ENCODE assay signal across 1 fruit fly cellular context in the genomic region with DNA sequence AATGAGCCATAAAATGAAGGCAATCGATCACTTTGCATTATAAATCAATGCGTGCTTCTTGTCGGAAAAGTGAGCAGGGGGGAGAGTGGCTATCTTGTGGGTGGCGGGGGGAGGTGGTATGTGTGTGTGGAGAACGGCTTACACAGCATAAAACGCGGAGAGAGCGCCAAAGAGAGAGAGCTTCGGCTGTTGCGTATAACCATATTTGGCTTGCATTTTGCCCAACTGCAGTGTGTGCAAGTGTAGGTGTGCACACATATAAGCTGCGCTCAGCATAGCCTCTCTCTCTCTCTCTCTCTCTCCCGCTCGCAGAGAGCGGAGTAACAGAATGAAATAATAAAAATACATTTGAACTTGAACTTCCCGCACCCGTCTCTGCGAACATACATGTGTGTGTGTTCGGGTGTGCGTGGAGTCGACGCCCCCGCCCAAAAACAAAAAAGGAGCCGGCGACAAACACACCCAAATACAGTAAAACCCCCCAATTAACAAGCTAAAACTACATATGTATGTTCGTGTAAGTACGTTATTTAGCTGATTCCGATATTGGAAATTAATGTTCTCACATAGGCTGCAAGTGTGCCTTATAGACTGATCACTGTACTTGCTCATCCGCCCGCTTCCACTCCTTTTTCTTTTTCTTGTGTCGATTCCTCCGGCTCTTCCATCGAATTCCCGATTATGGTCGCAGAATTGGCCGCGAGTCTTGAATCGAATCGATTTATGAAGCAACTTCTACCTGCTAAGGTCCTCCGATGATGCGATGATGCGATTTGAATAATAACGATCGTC.
TF ChIP-seq lines count a peak whose summit lies in the region.

No protein-coding gene starts in this region.

TF ChIP-seq in whole organism, embryonic, 481 proteins besides CTCF, POLR2A, EP300 and RAD21 (continued from another document):
- TF ChIP-seq CG4617 (GFP tag; optimal IDR thresholded peaks at IDR 0.05; lab: Kevin White, UChicago; ENCODE audit: borderline replicate concordance) (no peak), CG31441 (GFP tag; IDR thresholded peaks at IDR 0.05; lab: Robert Waterston, UW) (0 out of 2 replicates have a peak, but pooled peaks have one; percentile 33), sisA (GFP tag; IDR thresholded peaks at IDR 0.05; lab: Robert Waterston, UW) (peak; percentile 27; the same call in 1 of the 2 replicates), CG18764 (GFP tag; optimal IDR thresholded peaks at IDR 0.05; lab: Kevin White, UChicago) (no peak), abd-A (tag; optimal IDR thresholded peaks at IDR 0.05; lab: Kevin White, UChicago) (peak; percentile 32), oc (tag; optimal IDR thresholded peaks at IDR 0.05; lab: Kevin White, UChicago) (peak; percentile 57), grau (tag; optimal IDR thresholded peaks at IDR 0.05; lab: Kevin White, UChicago) (peak; percentile 93), CG33557 (GFP tag; optimal IDR thresholded peaks at IDR 0.05; lab: Kevin White, UChicago) (peak; percentile 25), croc (GFP tag; conservative IDR thresholded peaks at IDR 0.05; lab: Robert Waterston, UW) (no peak), YL-1 (GFP tag; optimal IDR thresholded peaks at IDR 0.05; lab: Kevin White, UChicago) (no peak), CG10267 (tag; optimal IDR thresholded peaks at IDR 0.05; lab: Kevin White, UChicago) (peak; percentile 5), schlank (tag; optimal IDR thresholded peaks at IDR 0.05; lab: Kevin White, UChicago) (no peak), ftz-f1 (GFP tag; optimal IDR thresholded peaks at IDR 0.05; lab: Kevin White, UChicago) (peak; percentile 18), CG7839 (tag; optimal IDR thresholded peaks at IDR 0.05; lab: Kevin White, UChicago) (peak; percentile 18), CG17829 (tag; optimal IDR thresholded peaks at IDR 0.05; lab: Kevin White, UChicago) (peak; percentile 22), dysf (GFP tag; IDR thresholded peaks at IDR 0.05; lab: Robert Waterston, UW) (peak; percentile 43; the same call in 1 of the 3 replicates), CG9437 (GFP tag; optimal IDR thresholded peaks at IDR 0.05; lab: Kevin White, UChicago) (no peak), hbn (GFP tag; IDR thresholded peaks at IDR 0.05; lab: Robert Waterston, UW; ENCODE audit: partially characterized antibody) (no peak), CG18262 (tag; optimal IDR thresholded peaks at IDR 0.05; lab: Kevin White, UChicago) (peak; percentile 46), CG16815 (GFP tag; optimal IDR thresholded peaks at IDR 0.05; lab: Kevin White, UChicago) (no peak), CG7745 (tag; optimal IDR thresholded peaks at IDR 0.05; lab: Kevin White, UChicago) (no peak), sima (GFP tag; optimal IDR thresholded peaks at IDR 0.05; lab: Kevin White, UChicago) (no peak), Ptx1 (GFP tag; IDR thresholded peaks at IDR 0.05; lab: Robert Waterston, UW) (peak; percentile 17; the same call in 1 of the 2 replicates), NC2β (GFP tag; optimal IDR thresholded peaks at IDR 0.05; lab: Kevin White, UChicago) (no peak), CG17912 (GFP tag; optimal IDR thresholded peaks at IDR 0.05; lab: Kevin White, UChicago) (no peak), tx (GFP tag; optimal IDR thresholded peaks at IDR 0.05; lab: Kevin White, UChicago) (no peak), zen (tag; optimal IDR thresholded peaks at IDR 0.05; lab: Kevin White, UChicago) (no peak), lov (optimal IDR thresholded peaks at IDR 0.05; lab: Kevin White, UChicago) (no peak), lov (GFP tag; IDR thresholded peaks at IDR 0.05; lab: Robert Waterston, UW) (0 out of 3 replicates have a peak, but pooled peaks have one; percentile 48), CG15479 (GFP tag; optimal IDR thresholded peaks at IDR 0.05; lab: Kevin White, UChicago) (no peak), gsb (GFP tag; IDR thresholded peaks at IDR 0.05; lab: Robert Waterston, UW) (no peak), caup (GFP tag; optimal IDR thresholded peaks at IDR 0.05; lab: Kevin White, UChicago; ENCODE audit: severe bottlenecking) (no peak), Sox100B (GFP tag; optimal IDR thresholded peaks at IDR 0.05; lab: Kevin White, UChicago) (no peak), Dbx (GFP tag; IDR thresholded peaks at IDR 0.05; lab: Robert Waterston, UW) (0 out of 3 replicates have a peak, but pooled peaks have one; percentile 9), Hmr (GFP tag; optimal IDR thresholded peaks at IDR 0.05; lab: Kevin White, UChicago) (no peak), nom (GFP tag; optimal IDR thresholded peaks at IDR 0.05; lab: Kevin White, UChicago) (peak; percentile 60), pnt (GFP tag; optimal IDR thresholded peaks at IDR 0.05; lab: Kevin White, UChicago) (peak; percentile 31), bcd (GFP tag; optimal IDR thresholded peaks at IDR 0.05; lab: Kevin White, UChicago) (no peak), mam (GFP tag; optimal IDR thresholded peaks at IDR 0.05; lab: Kevin White, UChicago) (no peak), Xrp1 (GFP tag; IDR thresholded peaks at IDR 0.05; lab: Robert Waterston, UW) (peak; percentile 62; the same call in 1 of the 2 replicates), Atf3 (GFP tag; optimal IDR thresholded peaks at IDR 0.05; lab: Kevin White, UChicago) (no peak), Kr (GFP tag; optimal IDR thresholded peaks at IDR 0.05; lab: Kevin White, UChicago) (no peak), insv (GFP tag; optimal IDR thresholded peaks at IDR 0.05; lab: Kevin White, UChicago) (no peak)
